Worm (Caenorhabditis elegans): ENCODE measurements around the gene fbxa-55.

fbxa-55 gene

DNA sequence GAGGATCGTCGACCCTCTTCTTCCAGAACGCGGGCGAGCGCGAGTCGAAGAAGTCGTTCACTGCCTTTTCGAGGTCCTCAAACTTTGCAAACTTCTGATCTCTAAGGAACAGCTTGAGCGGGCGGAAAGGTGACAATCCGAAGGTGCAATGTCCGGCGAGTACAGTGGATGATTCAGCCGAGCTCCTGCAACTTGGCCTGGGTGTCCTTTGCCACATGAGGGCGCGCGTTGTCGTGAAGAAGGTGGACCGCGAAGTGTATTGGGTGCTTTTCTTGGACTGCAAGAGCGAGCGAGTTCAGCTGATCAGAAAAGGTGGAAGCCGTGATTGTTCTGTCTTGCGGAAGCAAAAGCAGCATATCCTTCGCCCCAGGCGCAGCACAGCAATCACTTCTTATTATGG, 6.1 kb upstream of the fbxa-55 start:
- no peak for TF ChIP-seq him-1 (tag; optimal IDR thresholded peaks at IDR 0.05)
- TF ChIP-seq W03F9.2 (tag; optimal IDR thresholded peaks at IDR 0.05), result no peak
- TF ChIP-seq dao-5 (tag; optimal IDR thresholded peaks at IDR 0.05), result no peak

DNA sequence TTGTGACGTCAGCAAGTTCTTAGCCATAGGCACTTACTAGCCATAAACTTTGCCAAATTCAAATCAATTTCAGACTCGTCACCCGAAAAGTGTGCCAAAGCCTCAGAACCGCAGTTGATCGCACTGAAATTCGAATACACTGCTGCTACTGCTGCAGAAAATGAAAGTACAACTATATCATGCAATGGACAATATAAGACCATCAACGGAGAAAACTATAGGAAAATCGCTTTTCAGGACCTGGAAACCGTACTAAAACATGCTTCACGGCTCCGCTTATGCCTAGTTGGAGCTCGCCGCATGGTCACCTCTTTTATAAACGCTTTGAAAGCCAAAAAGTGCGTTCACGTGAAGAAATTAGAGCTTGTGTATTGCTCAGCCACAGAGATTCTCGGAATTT, 2.7 kb upstream of the fbxa-55 start, which contains the start of gene fbxa-22:
TSS of gene fbxa-22 (plus strand) at position 301 of the 400 bp plus-strand sequence.
- TF ChIP-seq dao-5 (tag; optimal IDR thresholded peaks at IDR 0.05) (no peak), W03F9.2 (tag; optimal IDR thresholded peaks at IDR 0.05) (no peak), him-1 (tag; optimal IDR thresholded peaks at IDR 0.05) (no peak)

DNA sequence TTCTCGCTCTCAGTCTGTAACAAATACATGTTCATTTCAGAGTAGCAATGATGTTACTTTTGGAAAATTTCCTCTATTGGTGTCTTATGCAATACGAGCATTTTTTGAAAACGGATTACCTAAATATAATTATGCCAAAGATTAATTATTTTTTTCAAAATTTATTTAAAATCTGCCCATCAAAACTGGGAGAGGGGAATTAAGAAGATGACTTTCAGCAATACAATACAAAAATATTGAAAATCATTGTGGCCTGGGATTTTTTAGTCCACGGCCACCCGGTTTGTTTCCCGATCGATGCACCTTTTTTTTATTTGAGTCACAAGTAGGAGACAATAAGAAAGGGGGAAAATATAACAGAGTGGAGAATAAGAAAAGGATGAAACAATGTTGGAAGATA, 2.1 kb upstream of the fbxa-55 start, which contains the start of gene fbxa-56:
TSS of gene fbxa-56 (minus strand) at position 101 of the 400 bp plus-strand sequence.
- no peak for TF ChIP-seq him-1 (tag; optimal IDR thresholded peaks at IDR 0.05)
- no peak for TF ChIP-seq W03F9.2 (tag; optimal IDR thresholded peaks at IDR 0.05)
- TF ChIP-seq dao-5 (tag; optimal IDR thresholded peaks at IDR 0.05), result no peak

DNA sequence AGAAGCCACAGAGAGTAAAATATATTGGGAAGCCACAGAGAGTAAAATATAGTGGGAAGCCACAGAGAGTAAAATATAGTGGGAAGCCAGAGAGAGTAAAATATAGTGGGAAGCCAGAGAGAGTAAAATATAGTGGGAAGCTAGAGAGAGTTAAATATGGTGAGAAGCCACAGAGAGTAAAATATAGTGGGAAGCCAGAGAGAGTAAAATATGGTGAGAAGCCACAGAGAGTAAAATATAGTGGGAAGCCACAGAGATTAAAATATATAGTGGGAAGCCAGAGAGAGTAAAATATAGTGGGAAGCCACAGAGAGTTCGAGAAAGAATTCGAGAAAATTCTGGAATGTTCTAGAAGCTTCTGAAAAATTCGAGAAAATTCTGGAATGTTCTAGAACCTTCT, 4.5 kb downstream of the fbxa-55 start:
- TF ChIP-seq dao-5 (tag; optimal IDR thresholded peaks at IDR 0.05), result peak; percentile 29

DNA sequence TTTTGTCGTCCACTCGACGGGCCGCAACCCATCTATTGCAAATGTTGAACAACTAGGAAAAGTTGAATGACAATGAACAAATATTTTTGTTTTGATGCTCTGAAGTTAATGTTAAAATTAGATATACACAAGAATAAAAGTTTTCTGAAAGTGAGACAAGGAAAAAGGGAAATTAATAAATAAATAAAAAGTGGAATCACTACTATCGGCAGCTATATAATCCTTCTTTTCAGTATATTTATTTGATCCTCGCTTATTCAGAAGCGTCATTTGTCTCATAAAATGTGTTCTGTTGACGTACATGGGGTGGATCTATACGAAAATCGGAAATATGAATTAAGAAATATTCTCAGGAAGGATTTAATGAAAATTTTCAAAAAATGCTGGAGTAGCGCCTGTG, 9.7 kb downstream of the fbxa-55 start, which contains the start of gene pef-1:
TSS of gene pef-1 (minus strand) at position 101 of the 400 bp plus-strand sequence.
- TF ChIP-seq dao-5 (tag; optimal IDR thresholded peaks at IDR 0.05) (no peak), W03F9.2 (tag; optimal IDR thresholded peaks at IDR 0.05) (no peak), him-1 (tag; optimal IDR thresholded peaks at IDR 0.05) (no peak)

DNA sequence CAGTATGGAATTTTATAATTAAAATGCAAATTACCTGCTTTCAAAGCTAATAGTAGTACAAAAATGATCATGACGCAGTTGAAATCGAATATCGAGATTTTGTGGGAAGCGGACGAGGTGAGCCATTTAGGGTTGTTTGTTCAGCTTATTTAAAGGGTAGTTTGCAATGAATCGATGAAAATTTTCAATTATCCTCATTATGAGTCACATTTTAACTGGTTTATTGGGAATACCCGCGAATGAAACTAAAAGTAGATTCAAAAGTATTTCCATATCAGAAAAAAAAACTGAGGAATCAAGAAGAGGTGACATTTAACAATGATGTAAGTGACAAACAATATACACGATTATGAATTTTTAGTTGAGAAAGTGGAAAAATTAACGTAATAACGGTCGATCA, 16.6 kb downstream of the fbxa-55 start, which contains the start of gene F23H11.7:
TSS of gene F23H11.7 (minus strand) at position 101 of the 400 bp plus-strand sequence.
- TF ChIP-seq dao-5 (tag; optimal IDR thresholded peaks at IDR 0.05) (no peak), W03F9.2 (tag; optimal IDR thresholded peaks at IDR 0.05) (no peak), him-1 (tag; optimal IDR thresholded peaks at IDR 0.05) (no peak)

DNA sequence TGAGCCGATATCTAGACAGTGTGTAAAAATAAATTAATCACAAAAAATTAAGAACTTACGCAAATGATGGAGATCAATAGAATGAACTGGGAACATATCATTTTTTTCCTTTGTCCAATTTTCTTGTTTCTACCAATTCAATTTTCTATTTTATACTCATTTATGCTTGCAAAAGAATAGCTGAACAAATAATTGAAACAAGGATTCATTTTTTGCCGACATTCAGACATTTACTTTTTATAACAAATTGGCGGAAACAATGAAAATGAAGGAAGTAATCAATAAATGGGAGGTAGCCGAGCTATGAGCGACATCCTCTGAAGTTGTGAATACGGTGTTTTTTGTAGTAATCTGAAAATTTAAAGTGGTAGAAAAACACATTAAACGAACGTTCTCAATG, 19.0 kb downstream of the fbxa-55 start, which contains the start of gene idpp-13:
TSS of gene idpp-13 (minus strand) at position 101 of the 400 bp plus-strand sequence.
- TF ChIP-seq dao-5 (tag; optimal IDR thresholded peaks at IDR 0.05), result no peak
- TF ChIP-seq him-1 (tag; optimal IDR thresholded peaks at IDR 0.05), result no peak
- TF ChIP-seq W03F9.2 (tag; optimal IDR thresholded peaks at IDR 0.05), result no peak

DNA sequence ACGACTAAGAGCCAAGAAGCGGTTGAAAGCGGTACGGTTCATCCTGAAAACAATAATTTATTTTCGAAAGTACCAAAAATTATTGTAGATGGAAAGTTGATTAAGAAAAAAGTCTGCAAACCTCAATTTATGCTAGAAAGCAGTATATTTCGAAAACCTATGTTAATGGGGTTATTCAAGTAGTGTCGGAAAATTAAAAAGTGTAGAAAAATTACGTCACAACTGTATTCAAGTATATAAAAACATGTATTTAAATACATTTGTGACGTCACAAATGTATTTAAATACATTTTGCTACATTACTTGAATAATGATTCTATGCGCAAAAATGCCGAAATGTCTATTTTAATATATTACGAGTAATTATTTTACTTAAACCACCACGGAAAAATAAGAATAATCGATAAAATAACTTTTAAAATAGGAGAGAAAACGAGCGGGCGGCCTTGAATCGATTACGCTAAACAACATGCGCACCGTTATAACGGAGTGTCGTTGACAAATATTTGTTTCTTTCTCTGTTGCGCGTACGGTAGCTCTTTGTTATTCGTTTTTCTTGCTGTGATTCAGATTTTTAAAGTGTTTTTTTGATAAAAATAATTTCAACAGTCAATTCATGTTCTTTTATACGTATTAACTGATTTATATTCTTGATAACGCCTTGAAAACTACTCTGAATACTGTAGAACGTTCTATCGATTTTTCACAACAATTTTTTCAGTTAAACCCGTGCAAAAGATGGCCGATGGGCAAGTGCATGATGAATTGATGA, 25.2 kb downstream of the fbxa-55 start, which contains the start of the genes F23H11.5 and bra-2:
TSS of gene F23H11.5 (minus strand) at position 51 of the 772 bp plus-strand sequence.
TSS of gene bra-2 (plus strand) at position 722 of the 772 bp plus-strand sequence.
- no peak for TF ChIP-seq W03F9.2 (tag; optimal IDR thresholded peaks at IDR 0.05)
- TF ChIP-seq him-1 (tag; optimal IDR thresholded peaks at IDR 0.05), result no peak
- TF ChIP-seq dao-5 (tag; optimal IDR thresholded peaks at IDR 0.05), result no peak

DNA sequence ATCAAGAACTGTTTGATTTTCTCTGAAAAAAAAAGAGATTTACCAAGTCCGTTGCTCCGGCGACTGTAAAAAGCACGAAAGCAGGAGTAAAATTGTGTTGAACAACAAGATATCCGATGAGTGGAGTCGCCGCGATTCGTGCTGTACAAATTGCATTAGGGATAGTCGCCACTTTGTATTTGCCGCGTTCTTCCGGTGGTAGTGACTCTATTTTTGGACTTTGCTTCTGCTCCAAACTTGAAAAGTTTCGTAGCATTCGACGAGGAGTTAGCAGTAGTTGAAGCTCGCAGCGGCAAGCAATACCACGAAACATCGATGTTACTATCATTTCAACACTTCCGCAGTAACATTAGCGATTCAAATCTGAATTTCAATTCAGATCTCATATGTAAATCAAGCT, 26.3 kb downstream of the fbxa-55 start, which contains the start of gene crls-1:
TSS of gene crls-1 (minus strand) at position 363 of the 400 bp plus-strand sequence.
- TF ChIP-seq W03F9.2 (tag; optimal IDR thresholded peaks at IDR 0.05) (no peak), him-1 (tag; optimal IDR thresholded peaks at IDR 0.05) (no peak), dao-5 (tag; optimal IDR thresholded peaks at IDR 0.05) (no peak)

DNA sequence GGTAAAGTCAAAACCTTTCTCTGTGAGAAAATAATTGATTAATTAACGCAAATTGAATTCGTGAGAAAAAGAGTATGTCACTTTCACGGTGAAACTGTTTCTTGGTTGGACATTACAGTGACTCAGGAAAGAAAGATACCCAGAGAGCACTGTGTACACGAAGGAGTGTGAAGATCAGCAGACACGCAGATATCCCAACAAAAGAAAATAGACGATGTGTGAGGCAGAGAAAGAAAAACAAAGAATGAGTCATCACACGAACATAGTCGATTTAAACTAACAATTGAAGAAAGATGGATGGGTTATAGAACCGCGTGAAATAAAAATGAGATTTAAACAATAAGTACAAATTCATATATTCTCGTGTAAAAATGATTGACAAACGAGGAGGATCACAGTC, 27.9 kb downstream of the fbxa-55 start:
- TF ChIP-seq dao-5 (tag; optimal IDR thresholded peaks at IDR 0.05), result no peak
- TF ChIP-seq him-1 (tag; optimal IDR thresholded peaks at IDR 0.05), result no peak
- no peak for TF ChIP-seq W03F9.2 (tag; optimal IDR thresholded peaks at IDR 0.05)

DNA sequence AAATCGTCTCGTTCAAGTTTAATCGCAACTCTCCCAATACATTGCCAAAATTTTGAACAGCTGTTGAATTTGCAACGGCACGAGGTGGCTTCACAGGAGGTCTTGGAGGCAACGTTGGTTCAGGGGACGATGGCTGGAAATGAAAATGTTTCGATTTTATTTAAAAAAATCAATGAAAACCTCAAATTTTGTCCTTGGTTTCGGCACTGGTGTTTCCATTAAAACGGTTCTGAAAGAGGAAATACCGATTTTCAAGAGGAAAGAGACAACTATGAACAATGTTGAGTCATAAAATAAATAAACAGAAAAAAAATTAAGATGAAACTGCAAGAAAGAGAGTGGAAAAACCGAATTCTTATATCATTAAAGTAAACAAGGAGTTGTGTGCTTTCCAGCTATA, 28.6 kb downstream of the fbxa-55 start, which contains the start of gene F23H11.4:
TSS of gene F23H11.4 (minus strand) at position 229 of the 400 bp plus-strand sequence.
- TF ChIP-seq W03F9.2 (tag; optimal IDR thresholded peaks at IDR 0.05), result no peak
- TF ChIP-seq him-1 (tag; optimal IDR thresholded peaks at IDR 0.05), result no peak
- no peak for TF ChIP-seq dao-5 (tag; optimal IDR thresholded peaks at IDR 0.05)

DNA sequence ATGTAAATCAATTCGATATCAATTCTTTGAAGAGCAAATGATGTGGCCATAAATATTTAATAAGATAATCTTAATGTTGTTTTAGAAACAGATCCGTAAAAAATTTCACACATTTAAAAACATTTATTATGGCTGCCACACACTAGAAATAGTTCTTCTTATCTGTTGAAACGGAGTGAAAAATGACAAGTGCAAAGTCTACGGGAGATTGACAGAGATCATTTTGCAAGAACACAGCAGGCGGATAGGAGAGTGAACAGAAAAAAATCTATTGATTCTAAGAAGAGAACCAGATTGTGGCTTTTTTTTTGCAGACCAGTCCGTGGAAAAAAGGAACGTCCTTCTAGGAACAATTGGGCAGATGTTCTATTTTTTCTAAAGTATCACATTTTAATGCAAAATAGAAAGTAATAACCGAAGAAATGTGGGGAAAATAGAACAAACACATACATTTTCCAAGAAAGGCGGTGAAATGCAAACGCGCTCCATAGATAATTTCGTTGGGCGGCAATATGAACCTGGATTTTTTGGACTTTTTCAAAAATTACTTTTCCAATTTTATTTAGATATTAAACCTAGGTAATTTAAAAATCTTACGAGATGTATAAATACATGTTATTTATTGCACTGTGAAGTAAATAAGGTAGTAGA, 34.2 kb downstream of the fbxa-55 start:
- no peak for TF ChIP-seq dao-5 (tag; optimal IDR thresholded peaks at IDR 0.05)
- TF ChIP-seq W03F9.2 (tag; optimal IDR thresholded peaks at IDR 0.05), result no peak
- TF ChIP-seq him-1 (tag; optimal IDR thresholded peaks at IDR 0.05), result no peak

DNA sequence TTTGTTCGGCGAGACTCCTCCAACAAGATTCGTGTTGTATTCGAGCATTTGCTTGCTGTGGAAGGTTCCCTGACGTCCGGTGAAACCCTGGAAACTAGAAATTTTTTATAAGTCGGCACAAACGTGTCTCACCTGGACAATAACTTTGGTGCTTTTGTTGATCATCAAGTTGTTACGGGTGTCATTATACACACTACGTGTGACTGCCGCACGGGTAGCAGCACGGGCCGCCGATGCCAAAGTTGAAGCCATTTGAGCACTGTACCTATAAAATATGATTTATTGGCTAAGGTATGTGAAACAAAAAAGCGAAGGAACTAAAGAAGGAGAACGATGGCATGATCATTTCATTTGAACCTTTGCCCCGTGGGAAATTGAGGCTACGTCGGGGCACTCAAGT, 34.7 kb downstream of the fbxa-55 start, which contains the start of gene sucl-2:
TSS of gene sucl-2 (minus strand) at position 265 of the 400 bp plus-strand sequence.
- TF ChIP-seq W03F9.2 (tag; optimal IDR thresholded peaks at IDR 0.05), result no peak

DNA sequence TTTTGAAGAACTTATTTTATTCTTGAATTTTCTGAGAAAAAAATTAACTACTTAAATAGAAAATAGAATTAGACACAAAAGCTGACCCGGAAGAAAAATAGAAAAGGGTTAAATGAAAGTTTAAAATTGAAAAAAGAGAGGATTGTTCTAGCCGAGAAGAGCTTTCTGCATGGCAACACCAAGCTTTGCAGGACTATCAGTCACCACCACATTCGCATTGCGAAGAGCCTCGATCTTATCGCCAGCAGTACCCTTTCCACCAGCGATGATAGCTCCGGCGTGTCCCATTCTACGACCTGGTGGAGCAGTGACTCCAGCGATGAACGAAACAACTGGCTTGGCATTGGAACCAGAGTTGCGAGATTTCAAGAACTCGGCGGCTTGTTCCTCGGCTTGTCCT, 35.8 kb downstream of the fbxa-55 start:
- TF ChIP-seq him-1 (tag; optimal IDR thresholded peaks at IDR 0.05), result no peak
- TF ChIP-seq dao-5 (tag; optimal IDR thresholded peaks at IDR 0.05), result no peak
- TF ChIP-seq W03F9.2 (tag; optimal IDR thresholded peaks at IDR 0.05), result no peak

Data from whole organism, L4/young adult.